Worm (Caenorhabditis elegans): ENCODE data around the gene Y43B11AR.3.

DNA sequence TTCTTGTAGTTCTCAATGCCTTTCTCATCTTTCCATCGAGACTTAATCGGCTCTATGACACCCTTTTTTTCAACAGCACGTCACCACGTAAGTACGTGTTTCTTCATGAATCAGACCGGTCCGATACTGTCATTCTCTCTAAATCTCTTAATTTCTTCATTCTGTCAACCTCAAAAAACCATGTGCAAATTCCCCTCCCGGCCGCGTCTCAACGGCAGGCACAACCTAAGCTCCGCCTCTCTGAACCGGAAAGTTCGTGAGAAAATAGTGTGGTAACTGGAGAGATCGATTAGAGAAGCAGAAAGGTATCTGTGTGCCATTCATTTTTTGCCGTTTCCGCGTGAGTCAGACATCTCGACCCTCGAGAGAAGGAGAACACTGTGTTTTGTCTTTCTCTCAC is 31.1 kb upstream of the Y43B11AR.3 start, which contains the start of gene nas-8:
- TF ChIP-seq nhr-25 (tag; optimal IDR thresholded peaks at IDR 0.05; ENCODE audit: borderline replicate concordance, insufficient read depth) (no peak), nhr-76 (tag; optimal IDR thresholded peaks at IDR 0.05) (no peak), ceh-82 (tag; optimal IDR thresholded peaks at IDR 0.05) (no peak), daf-12 (tag; optimal IDR thresholded peaks at IDR 0.05) (no peak), egl-43 (GFP tag; IDR thresholded peaks at IDR 0.05) (no peak)

All from whole organism, L4 larva.